Worm (Caenorhabditis elegans) whole organism, L3 larva: ENCODE measurements around the gene F35C11.4.

Experiments
- ZK546.5 ChIP-seq: sonication (generic microtip); optimal IDR thresholded peaks from 2 replicates; lab custom pipeline; 2017; ENCODE audit warnings: missing biosample characterization, missing genetic modification characterization
- ceh-16 ChIP-seq: sonication (generic microtip); optimal IDR thresholded peaks from 2 replicates; lab custom pipeline; 2017; ENCODE audit warnings: missing biosample characterization, missing genetic modification characterization
- ceh-9 ChIP-seq: sonication (generic microtip); optimal IDR thresholded peaks from 2 replicates; lab custom pipeline; 2018; ENCODE audit warnings: missing biosample characterization, missing genetic modification characterization
- snpc-4 ChIP-seq: fragments of 150-350 bp; optimal IDR thresholded peaks from 2 replicates; lab custom pipeline; 2014; ENCODE audit warnings: missing biosample characterization, missing genetic modification characterization
- unc-62 ChIP-seq: fragments of 150-350 bp; sonication (generic microtip); optimal IDR thresholded peaks from 4 replicates; lab custom pipeline; 2014; ENCODE audit warnings: missing biosample characterization, missing genetic modification reagents, missing genetic modification characterization

- TF ChIP-seq ceh-16: no peak
- no peak for TF ChIP-seq snpc-4 (tag; lab: Kevin White, UChicago)
- TF ChIP-seq ZK546.5 (tag; lab: Kevin White, UChicago): no peak
- TF ChIP-seq unc-62 (GFP tag; lab: Kevin White, UChicago): no peak
- TF ChIP-seq ceh-9 (tag; lab: Kevin White, UChicago): no peak
These were observed 7.2 kb downstream of the F35C11.4 start, which contains the start of gene F35C11.7 for ce11 chrII:8256013-8256412.
